Worm (Caenorhabditis elegans): ENCODE data around the gene F55B12.10.

The F55B12.10 gene

ce11 chrV:13845136-13845535 is 5.6 kb downstream of the F55B12.10 start, which contains the start of gene srx-131:
TSS of gene srx-131 (plus strand) at chrV:13845436.
- TF ChIP-seq ceh-90 (tag; optimal IDR thresholded peaks at IDR 0.05) (no peak), mef-2 (tag; optimal IDR thresholded peaks at IDR 0.05) (no peak), C34B4.2 (tag; optimal IDR thresholded peaks at IDR 0.05) (no peak)

ce11 chrV:13848379-13848778 is 8.8 kb downstream of the F55B12.10 start, which contains the start of gene srx-133:
TSS of gene srx-133 (plus strand) at chrV:13848679.
- TF ChIP-seq C04F5.9 (tag; optimal IDR thresholded peaks at IDR 0.05), result no peak
- TF ChIP-seq zip-4 (GFP tag; optimal IDR thresholded peaks at IDR 0.05), result no peak
- no peak for TF ChIP-seq pqm-1 (tag; optimal IDR thresholded peaks at IDR 0.05)
- TF ChIP-seq F16B12.6 (tag; optimal IDR thresholded peaks at IDR 0.05), result no peak
- TF ChIP-seq nhr-28 (tag; optimal IDR thresholded peaks at IDR 0.05), result no peak
- TF ChIP-seq nhr-11 (tag; optimal IDR thresholded peaks at IDR 0.05), result no peak
- TF ChIP-seq lin-35 (GFP tag; optimal IDR thresholded peaks at IDR 0.05), result no peak
- no peak for TF ChIP-seq lin-39 (tag; optimal IDR thresholded peaks at IDR 0.05)
- TF ChIP-seq unc-30 (tag; optimal IDR thresholded peaks at IDR 0.05), result no peak
- no peak for TF ChIP-seq nhr-77 (tag; optimal IDR thresholded peaks at IDR 0.05)
- TF ChIP-seq mdl-1 (tag; optimal IDR thresholded peaks at IDR 0.05), result no peak
- no peak for TF ChIP-seq lin-14 (GFP tag; optimal IDR thresholded peaks at IDR 0.05)

DNA sequence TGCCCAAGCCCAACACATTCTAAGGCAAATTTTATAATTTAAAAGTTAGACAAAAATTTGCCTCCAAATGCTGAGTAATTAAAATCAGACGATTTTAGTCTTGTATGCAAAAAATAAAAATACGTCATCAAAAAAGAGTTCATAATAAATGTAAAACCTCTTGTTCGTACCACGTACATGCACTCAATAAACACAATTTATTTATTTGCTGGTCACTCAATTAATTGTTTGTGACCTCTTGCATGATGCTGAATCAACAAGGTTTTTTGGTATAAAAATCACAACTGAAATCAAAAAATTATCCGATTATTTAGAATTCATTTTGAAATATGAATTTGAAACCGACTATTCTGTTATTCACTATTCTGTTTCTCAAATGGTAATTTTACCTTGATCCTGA is 10.6 kb downstream of the F55B12.10 start, which contains the start of gene hpx-2:
TSS of gene hpx-2 (plus strand) at position 301 of the 400 bp plus-strand sequence.
- TF ChIP-seq unc-86 (tag; optimal IDR thresholded peaks at IDR 0.05) (no peak), nhr-12 (tag; optimal IDR thresholded peaks at IDR 0.05) (no peak), alr-1 (tag; optimal IDR thresholded peaks at IDR 0.05; ENCODE audit: borderline replicate concordance) (no peak), sptf-1 (tag; optimal IDR thresholded peaks at IDR 0.05) (no peak), hlh-4 (tag; optimal IDR thresholded peaks at IDR 0.05) (no peak), nhr-28 (tag; optimal IDR thresholded peaks at IDR 0.05) (no peak), lin-13 (GFP tag; optimal IDR thresholded peaks at IDR 0.05) (no peak)

ce11 chrV:13854306-13854705 is 14.8 kb downstream of the F55B12.10 start, which contains the start of gene ttr-21:
TSS of gene ttr-21 (minus strand) at chrV:13854405.
- no peak for TF ChIP-seq nhr-85 (tag)
- TF ChIP-seq aha-1 (tag; optimal IDR thresholded peaks at IDR 0.05), result no peak
- peak; percentile 9 for TF ChIP-seq nhr-20 (tag; optimal IDR thresholded peaks at IDR 0.05)
- no peak for TF ChIP-seq unc-30 (tag; optimal IDR thresholded peaks at IDR 0.05)

ce11 chrV:13856376-13856775 is 16.8 kb downstream of the F55B12.10 start, which contains the start of gene srx-134:
TSS of gene srx-134 (minus strand) at chrV:13856476.
- TF ChIP-seq fos-1 (tag; optimal IDR thresholded peaks at IDR 0.05), result no peak
- TF ChIP-seq snpc-4 (tag; optimal IDR thresholded peaks at IDR 0.05), result no peak
- TF ChIP-seq jun-1 (tag; optimal IDR thresholded peaks at IDR 0.05), result no peak
- no peak for TF ChIP-seq ztf-4 (tag; optimal IDR thresholded peaks at IDR 0.05)
- TF ChIP-seq C34B4.2 (tag; optimal IDR thresholded peaks at IDR 0.05), result no peak
- TF ChIP-seq ceh-88 (GFP tag; IDR thresholded peaks at IDR 0.05), result no peak
- TF ChIP-seq lin-15B (tag; optimal IDR thresholded peaks at IDR 0.05), result no peak
- TF ChIP-seq unc-86 (tag; optimal IDR thresholded peaks at IDR 0.05), result no peak
- no peak for TF ChIP-seq hlh-17 (GFP tag; optimal IDR thresholded peaks at IDR 0.05; ENCODE audit: borderline replicate concordance)
- TF ChIP-seq snu-23 (GFP tag; optimal IDR thresholded peaks at IDR 0.05), result no peak
- TF ChIP-seq nhr-20 (tag; optimal IDR thresholded peaks at IDR 0.05), result no peak

DNA sequence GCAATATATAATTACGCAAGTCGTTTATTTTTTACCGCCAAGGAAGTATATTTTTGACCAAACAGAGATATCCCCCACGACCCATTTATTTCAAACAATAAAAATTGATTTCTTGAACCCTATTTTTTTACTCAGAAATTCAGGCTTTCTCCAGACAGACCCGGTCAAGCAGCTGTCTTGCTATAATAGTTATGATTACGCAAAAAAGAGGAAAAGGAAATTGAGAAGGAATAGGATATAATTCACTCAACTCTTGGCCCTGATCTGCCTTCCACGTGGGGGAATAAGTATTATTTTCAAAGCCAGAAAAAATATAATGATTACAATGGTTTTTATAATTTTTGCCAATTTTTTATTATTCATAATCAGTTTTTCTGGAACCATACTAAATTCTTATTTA is 17.6 kb downstream of the F55B12.10 start, which contains the start of gene srx-136:
TSS of gene srx-136 (plus strand) at position 301 of the 400 bp plus-strand sequence.
- TF ChIP-seq skn-1 (tag; optimal IDR thresholded peaks at IDR 0.05), result no peak
- TF ChIP-seq alr-1 (tag; optimal IDR thresholded peaks at IDR 0.05; ENCODE audit: borderline replicate concordance), result no peak
- TF ChIP-seq nhr-71 (tag; optimal IDR thresholded peaks at IDR 0.05), result no peak
- TF ChIP-seq nhr-77 (tag; optimal IDR thresholded peaks at IDR 0.05), result no peak
- no peak for TF ChIP-seq tbx-2 (tag; optimal IDR thresholded peaks at IDR 0.05)

All from whole organism, L1 larva.